Worm (Caenorhabditis elegans) whole organism, L4 larva: ENCODE results near the gene ins-9.
A peak's percentile ranks its signal among the peaks of the same experiment; 100 is the strongest.

Experiments
- D1046.2 ChIP-seq: fragments of 200-800 bp; sonication (Bioruptor generic); IDR thresholded peaks from 2 replicates; pipeline ENCODE4 v1.3.6; 2022; ENCODE audit warnings: missing genetic modification characterization, missing compliant biosample characterization
- ama-1 ChIP-seq: fragments of 150-350 bp; optimal IDR thresholded peaks from 2 replicates; lab custom pipeline; 2014; ENCODE audit warnings: inconsistent platforms, mixed read lengths
- daf-12 ChIP-seq: fragments of 150-350 bp; optimal IDR thresholded peaks from 2 replicates; lab custom pipeline; 2014; ENCODE audit warnings: missing biosample characterization, missing genetic modification reagents, missing genetic modification characterization
- dpl-1 ChIP-seq: fragments of 150-350 bp; optimal IDR thresholded peaks from 2 replicates; lab custom pipeline; 2014; ENCODE audit warnings: missing biosample characterization, missing genetic modification reagents, missing genetic modification characterization
- fos-1 ChIP-seq: fragments of 150-350 bp; optimal IDR thresholded peaks from 2 replicates; lab custom pipeline; 2014; ENCODE audit warnings: missing biosample characterization, missing genetic modification characterization
- jun-1 ChIP-seq: fragments of 150-350 bp; optimal IDR thresholded peaks from 2 replicates; lab custom pipeline; 2014; ENCODE audit warnings: missing biosample characterization, missing genetic modification reagents, missing genetic modification characterization
- mep-1 ChIP-seq: fragments of 150-350 bp; sonication (generic microtip); optimal IDR thresholded peaks from 3 replicates; lab custom pipeline; 2014; ENCODE audit warnings: missing biosample characterization, missing genetic modification characterization
- skn-1 ChIP-seq: fragments of 150-350 bp; optimal IDR thresholded peaks from 2 replicates; lab custom pipeline; 2014; ENCODE audit warnings: missing biosample characterization, missing genetic modification characterization

DNA sequence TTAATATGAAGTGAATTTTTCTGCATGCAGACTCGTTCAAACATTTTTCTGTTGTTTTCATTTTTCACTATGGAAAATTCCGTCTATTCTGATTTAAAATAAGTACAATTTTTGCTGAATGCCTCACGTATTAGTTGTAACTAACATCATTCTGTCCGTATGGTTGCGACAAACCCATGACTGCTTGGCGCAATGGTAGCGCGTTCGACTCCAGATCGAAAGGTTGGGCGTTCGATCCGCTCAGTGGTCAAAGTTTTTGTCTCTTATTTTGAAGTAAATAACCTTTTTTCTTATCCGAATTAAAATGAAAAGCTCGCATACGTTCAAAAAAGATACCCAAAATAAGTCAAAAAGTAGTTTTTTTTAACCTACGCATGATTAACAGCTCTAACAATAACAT lies 10.7 kb upstream of the ins-9 start:
- TF ChIP-seq ama-1 (lab: Kevin White, UChicago): no peak
- TF ChIP-seq fos-1: no peak
- no peak for TF ChIP-seq skn-1 (tag; lab: Kevin White, UChicago)
- TF ChIP-seq D1046.2 (GFP tag; lab: Robert Waterston, UW): no peak
- TF ChIP-seq mep-1 (tag; lab: Kevin White, UChicago): peak; percentile 3
- no peak for TF ChIP-seq daf-12
- no peak for TF ChIP-seq jun-1 (tag; lab: Kevin White, UChicago)
- TF ChIP-seq dpl-1 (GFP tag; lab: Kevin White, UChicago): no peak
